Worm (Caenorhabditis elegans): Measurements from ENCODE around the gene emb-5.

- TF ChIP-seq alr-1 (tag; optimal IDR thresholded peaks at IDR 0.05) (no peak), mab-5 (tag; optimal IDR thresholded peaks at IDR 0.05) (no peak), nhr-11 (tag; optimal IDR thresholded peaks at IDR 0.05) (peak; percentile 32), snpc-4 (tag; optimal IDR thresholded peaks at IDR 0.05) (no peak)
These were observed 30.9 kb downstream of the emb-5 start for ce11 chrIII:4689595-4689994.
